Fruit fly (Drosophila melanogaster): ENCODE results near the gene CG5664.
A peak's percentile ranks its signal among the peaks of the same experiment; 100 is the strongest.

Gene CG5664

DNA sequence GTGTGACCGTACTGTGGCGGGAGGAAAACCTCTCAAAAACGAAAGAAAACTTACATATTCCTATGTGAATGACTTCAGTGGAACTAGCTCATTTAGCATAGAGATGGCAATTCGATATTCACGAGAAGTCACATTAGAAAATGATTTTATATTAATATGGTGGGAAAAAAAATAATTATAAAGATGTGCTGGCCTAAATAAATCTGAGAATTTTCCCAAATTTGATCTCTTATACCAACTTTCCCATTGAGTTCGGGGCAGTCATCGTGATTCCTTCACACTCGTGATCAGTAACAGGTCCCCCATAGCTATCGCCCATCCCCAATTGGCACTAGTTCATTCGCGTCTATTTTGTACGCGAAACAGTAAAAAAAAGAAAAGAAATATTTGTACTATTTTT lies 8.1 kb downstream of the CG5664 start, which contains the start of the genes barc and Aef1 (continued):
- peak; percentile 90 for TF ChIP-seq CG14710 (tag; optimal IDR thresholded peaks at IDR 0.05)
- no peak for TF ChIP-seq wek (GFP tag; optimal IDR thresholded peaks at IDR 0.05)
- peak; percentile 57 for TF ChIP-seq CG6654 (GFP tag; optimal IDR thresholded peaks at IDR 0.05)
- peak; percentile 67 for TF ChIP-seq ERR (GFP tag; optimal IDR thresholded peaks at IDR 0.05)
- peak; percentile 38; the same call in 1 of the 2 replicates for TF ChIP-seq ato (GFP tag; IDR thresholded peaks at IDR 0.05; ENCODE audit: partially characterized antibody)
- TF ChIP-seq gcm (GFP tag; optimal IDR thresholded peaks at IDR 0.05) = no peak
- peak; percentile 72 for TF ChIP-seq ap (GFP tag; IDR thresholded peaks at IDR 0.05)
- TF ChIP-seq ro (GFP tag; IDR thresholded peaks at IDR 0.05) = peak; percentile 80
- TF ChIP-seq Rfx (GFP tag; IDR thresholded peaks at IDR 0.05) = peak; percentile 93
- peak; percentile 88 for TF ChIP-seq Max (GFP tag; optimal IDR thresholded peaks at IDR 0.05)
- peak; percentile 96 for TF ChIP-seq knrl (GFP tag; IDR thresholded peaks at IDR 0.05; ENCODE audit: partially characterized antibody)
- no peak for TF ChIP-seq CG17912 (GFP tag; optimal IDR thresholded peaks at IDR 0.05)
- TF ChIP-seq CG42726 (GFP tag; IDR thresholded peaks at IDR 0.05; ENCODE audit: partially characterized antibody) = peak; percentile 55; the same call in 1 of the 2 replicates
- TF ChIP-seq insv (GFP tag; optimal IDR thresholded peaks at IDR 0.05) = peak in 1 of 2 experiments; percentile 25
- TF ChIP-seq Usf (GFP tag; optimal IDR thresholded peaks at IDR 0.05) = peak; percentile 79
- TF ChIP-seq toy (GFP tag; IDR thresholded peaks at IDR 0.05) = no peak
- no peak for TF ChIP-seq Asciz (GFP tag; optimal IDR thresholded peaks at IDR 0.05)
- TF ChIP-seq D (optimal IDR thresholded peaks at IDR 0.05) = no peak
- peak; percentile 65 for TF ChIP-seq D (GFP tag; optimal IDR thresholded peaks at IDR 0.05)
- TF ChIP-seq CG16779 (GFP tag; IDR thresholded peaks at IDR 0.05) = no peak
- TF ChIP-seq CG32532 (GFP tag; IDR thresholded peaks at IDR 0.05) = peak; percentile 90
- peak; percentile 49; the same call in 1 of the 2 replicates for TF ChIP-seq tna (GFP tag; IDR thresholded peaks at IDR 0.05; ENCODE audit: partially characterized antibody)
- TF ChIP-seq psq (GFP tag; optimal IDR thresholded peaks at IDR 0.05) = peak; percentile 67
- no peak for TF ChIP-seq abd-A (tag; optimal IDR thresholded peaks at IDR 0.05)
- no peak for TF ChIP-seq br (optimal IDR thresholded peaks at IDR 0.05)
- peak; percentile 86 for TF ChIP-seq E2f1 (GFP tag; IDR thresholded peaks at IDR 0.05)
- peak; percentile 72 for TF ChIP-seq Fer1 (GFP tag; optimal IDR thresholded peaks at IDR 0.05)
- TF ChIP-seq tap (tag; optimal IDR thresholded peaks at IDR 0.05) = peak; percentile 43
- TF ChIP-seq sc (optimal IDR thresholded peaks at IDR 0.05) = no peak
- TF ChIP-seq sc (GFP tag; optimal IDR thresholded peaks at IDR 0.05) = no peak
- TF ChIP-seq Ets97D (GFP tag; optimal IDR thresholded peaks at IDR 0.05) = peak; percentile 75
- peak; percentile 83 for TF ChIP-seq CG9727 (GFP tag; optimal IDR thresholded peaks at IDR 0.05)
- TF ChIP-seq NfI (GFP tag; optimal IDR thresholded peaks at IDR 0.05) = peak; percentile 85
- TF ChIP-seq CTCF (GFP tag; optimal IDR thresholded peaks at IDR 0.05) = peak; percentile 0
- TF ChIP-seq Lhr (GFP tag; optimal IDR thresholded peaks at IDR 0.05) = peak; percentile 93
- peak; percentile 81 for TF ChIP-seq PHDP (tag; optimal IDR thresholded peaks at IDR 0.05)
- TF ChIP-seq Hand (GFP tag; optimal IDR thresholded peaks at IDR 0.05) = no peak
- no peak for TF ChIP-seq Jarid2 (GFP tag; optimal IDR thresholded peaks at IDR 0.05)
- peak; percentile 78 for TF ChIP-seq MBD-R2 (GFP tag; IDR thresholded peaks at IDR 0.05)
- TF ChIP-seq CG1792 (GFP tag; optimal IDR thresholded peaks at IDR 0.05) = peak; percentile 63
- peak; percentile 82 for TF ChIP-seq CG10462 (GFP tag; optimal IDR thresholded peaks at IDR 0.05)
- peak; percentile 59 for TF ChIP-seq CG15011 (GFP tag; optimal IDR thresholded peaks at IDR 0.05)
- peak; percentile 79 for TF ChIP-seq CG33557 (GFP tag; optimal IDR thresholded peaks at IDR 0.05)
- TF ChIP-seq CG18262 (tag; optimal IDR thresholded peaks at IDR 0.05) = peak; percentile 81
- peak; percentile 87 for TF ChIP-seq HLH4C (GFP tag; IDR thresholded peaks at IDR 0.05; ENCODE audit: partially characterized antibody)
- peak; percentile 77 for TF ChIP-seq CG34224 (GFP tag; IDR thresholded peaks at IDR 0.05; ENCODE audit: partially characterized antibody)
- peak; percentile 93 for TF ChIP-seq CG6272 (GFP tag; IDR thresholded peaks at IDR 0.05)
- peak; percentile 78 for TF ChIP-seq kay (GFP tag; optimal IDR thresholded peaks at IDR 0.05)
- peak; percentile 20 for TF ChIP-seq CG2875 (GFP tag; optimal IDR thresholded peaks at IDR 0.05)
- peak; percentile 65 for TF ChIP-seq repo (GFP tag; optimal IDR thresholded peaks at IDR 0.05)
- TF ChIP-seq CG10209 (GFP tag; optimal IDR thresholded peaks at IDR 0.05) = peak; percentile 84
